Worm (Caenorhabditis elegans) whole organism, late embryonic: ENCODE results near the gene vkmt-1.

Source experiments
- C08G9.2 ChIP-seq: sonication (generic microtip); optimal IDR thresholded peaks from 2 replicates; lab custom pipeline; 2016; ENCODE audit warnings: mild to moderate bottlenecking, missing genetic modification characterization, moderate library complexity, missing compliant biosample characterization
- F13H6.1 ChIP-seq: sonication (generic microtip); optimal IDR thresholded peaks from 2 replicates; lab custom pipeline; 2016; ENCODE audit warnings: missing genetic modification characterization, missing compliant biosample characterization
- K09A11.1 ChIP-seq: sonication (generic microtip); optimal IDR thresholded peaks from 2 replicates; lab custom pipeline; 2017; ENCODE audit warnings: antibody characterized with exemption, mild to moderate bottlenecking, missing genetic modification characterization, missing compliant biosample characterization; ENCODE audit not compliant: insufficient read depth
- ahr-1 ChIP-seq: sonication (generic microtip); optimal IDR thresholded peaks from 2 replicates; lab custom pipeline; 2016; ENCODE audit warnings: missing genetic modification characterization, missing compliant biosample characterization
- ama-1 ChIP-seq: fragments of 150-350 bp; optimal IDR thresholded peaks from 2 replicates; lab custom pipeline; 2014
- ceh-19 ChIP-seq: fragments of 200-800 bp; sonication (Bioruptor generic); optimal IDR thresholded peaks from 2 replicates; lab custom pipeline; 2018; ENCODE audit warnings: mild to moderate bottlenecking, missing genetic modification characterization, missing compliant biosample characterization
- ceh-22 ChIP-seq: sonication (generic microtip); optimal IDR thresholded peaks from 2 replicates; lab custom pipeline; 2017; ENCODE audit warnings: missing biosample characterization, missing genetic modification characterization
- ceh-24 ChIP-seq: sonication (generic microtip); optimal IDR thresholded peaks from 2 replicates; lab custom pipeline; 2016; ENCODE audit warnings: mild to moderate bottlenecking, missing genetic modification characterization, missing compliant biosample characterization
- ceh-31 ChIP-seq: sonication (generic microtip); optimal IDR thresholded peaks from 2 replicates; lab custom pipeline; 2016; ENCODE audit warnings: missing genetic modification characterization, missing compliant biosample characterization
- ceh-34 ChIP-seq: sonication (generic microtip); optimal IDR thresholded peaks from 2 replicates; lab custom pipeline; 2016; ENCODE audit warnings: mild to moderate bottlenecking, missing genetic modification characterization, missing compliant biosample characterization
- ceh-45 ChIP-seq: fragments of 200-800 bp; sonication (Bioruptor generic); IDR thresholded peaks from 2 replicates; pipeline ENCODE4 v1.3.6; 2022; ENCODE audit warnings: missing genetic modification reagents, missing genetic modification characterization, missing compliant biosample characterization
- ceh-48 ChIP-seq: sonication (generic microtip); optimal IDR thresholded peaks from 2 replicates; lab custom pipeline; 2016; ENCODE audit warnings: missing genetic modification characterization, inconsistent platforms, missing compliant biosample characterization
- ceh-9 ChIP-seq: sonication (generic microtip); optimal IDR thresholded peaks from 2 replicates; lab custom pipeline; 2016; ENCODE audit warnings: mild to moderate bottlenecking, missing genetic modification characterization, inconsistent platforms, missing compliant biosample characterization
- che-1 ChIP-seq: sonication (generic microtip); optimal IDR thresholded peaks from 2 replicates; lab custom pipeline; 2016; ENCODE audit warnings: mild to moderate bottlenecking, missing genetic modification characterization, missing compliant biosample characterization
- elt-2 ChIP-seq: sonication (generic microtip); optimal IDR thresholded peaks from 2 replicates; lab custom pipeline; 2016; ENCODE audit warnings: missing genetic modification reagents, missing genetic modification characterization, missing compliant biosample characterization
- elt-4 ChIP-seq: sonication (generic microtip); optimal IDR thresholded peaks from 2 replicates; lab custom pipeline; 2016; ENCODE audit warnings: missing genetic modification characterization, missing compliant biosample characterization
- ets-4 ChIP-seq: sonication (generic microtip); optimal IDR thresholded peaks from 2 replicates; lab custom pipeline; 2016; ENCODE audit warnings: missing genetic modification characterization, missing compliant biosample characterization
- fax-1 ChIP-seq: sonication (generic microtip); optimal IDR thresholded peaks from 2 replicates; lab custom pipeline; 2016; ENCODE audit warnings: missing genotype, missing genetic modification characterization, missing compliant biosample characterization
- fkh-10 ChIP-seq: fragments of 150-350 bp; optimal IDR thresholded peaks from 2 replicates; lab custom pipeline; 2014; ENCODE audit warnings: missing biosample characterization, missing genetic modification reagents, missing genetic modification characterization
- hlh-13 ChIP-seq: fragments of 200-800 bp; sonication (Bioruptor generic); optimal IDR thresholded peaks from 2 replicates; lab custom pipeline; 2018; ENCODE audit warnings: mild to moderate bottlenecking, missing genetic modification characterization, missing compliant biosample characterization
- hlh-15 ChIP-seq: sonication (generic microtip); optimal IDR thresholded peaks from 2 replicates; lab custom pipeline; 2016; ENCODE audit warnings: missing genetic modification characterization, missing compliant biosample characterization
- hlh-6 ChIP-seq: sonication (generic microtip); optimal IDR thresholded peaks from 2 replicates; lab custom pipeline; 2016; ENCODE audit warnings: missing genotype, missing genetic modification characterization, missing compliant biosample characterization
- hlh-8 ChIP-seq: sonication (generic microtip); optimal IDR thresholded peaks from 2 replicates; lab custom pipeline; 2016; ENCODE audit warnings: missing genotype, missing genetic modification characterization, missing compliant biosample characterization
- lim-6 ChIP-seq: sonication (generic microtip); optimal IDR thresholded peaks from 2 replicates; lab custom pipeline; 2016; ENCODE audit warnings: missing genetic modification characterization, missing compliant biosample characterization
- nfya-1 ChIP-seq: sonication (generic microtip); optimal IDR thresholded peaks from 2 replicates; lab custom pipeline; 2017; ENCODE audit warnings: missing genetic modification characterization, mild to moderate bottlenecking, missing compliant biosample characterization, antibody characterized with exemption, moderate library complexity
- odd-2 ChIP-seq: sonication (generic microtip); optimal IDR thresholded peaks from 2 replicates; lab custom pipeline; 2017; ENCODE audit warnings: antibody characterized with exemption, mild to moderate bottlenecking, missing genetic modification characterization, missing compliant biosample characterization
- pag-3 ChIP-seq: sonication (generic microtip); optimal IDR thresholded peaks from 2 replicates; lab custom pipeline; 2016; ENCODE audit warnings: missing compliant biosample characterization, missing genetic modification characterization, borderline replicate concordance
- pha-4 ChIP-seq: fragments of 150-350 bp; optimal IDR thresholded peaks from 2 replicates; lab custom pipeline; 2018; ENCODE audit warnings: missing biosample characterization, missing genetic modification reagents, missing genetic modification characterization
- pros-1 ChIP-seq: fragments of 150-350 bp; optimal IDR thresholded peaks from 2 replicates; lab custom pipeline; 2014; ENCODE audit warnings: missing biosample characterization, missing genetic modification reagents, missing genetic modification characterization
- ref-2 ChIP-seq: sonication (generic microtip); optimal IDR thresholded peaks from 2 replicates; lab custom pipeline; 2016; ENCODE audit warnings: missing genetic modification characterization, missing compliant biosample characterization
- rnt-1 ChIP-seq: sonication (generic microtip); optimal IDR thresholded peaks from 2 replicates; lab custom pipeline; 2016; ENCODE audit warnings: missing genetic modification characterization, missing compliant biosample characterization
- sdc-2 ChIP-seq: sonication (generic microtip); optimal IDR thresholded peaks from 2 replicates; lab custom pipeline; 2016; ENCODE audit warnings: missing genotype, missing genetic modification characterization, missing compliant biosample characterization
- tbx-2 ChIP-seq: sonication (generic microtip); optimal IDR thresholded peaks from 2 replicates; lab custom pipeline; 2016; ENCODE audit warnings: missing genetic modification characterization, missing compliant biosample characterization
- tbx-7 ChIP-seq: sonication (generic microtip); optimal IDR thresholded peaks from 2 replicates; lab custom pipeline; 2016; ENCODE audit warnings: missing genotype, missing genetic modification characterization, missing compliant biosample characterization
- ttx-3 ChIP-seq: sonication (generic microtip); optimal IDR thresholded peaks from 2 replicates; lab custom pipeline; 2016; ENCODE audit warnings: missing genetic modification reagents, missing genetic modification characterization, missing compliant biosample characterization
- unc-3 ChIP-seq, 2 experiments: fragments of 200-800 bp in 1 of 2; sonication (Bioruptor generic) in 1 of 2; sonication (generic microtip) in 1 of 2; conservative IDR thresholded peaks in 1 of 2; optimal IDR thresholded peaks in 1 of 2; 2 replicates each; pipeline versions ENCODE4 v1.3.6 to Lab custom; 2016 to 2022; ENCODE audit warnings: missing compliant biosample characterization in 2 of 2, missing genetic modification characterization in 2 of 2, missing genetic modification reagents in 1 of 2
- unc-42 ChIP-seq: sonication (generic microtip); optimal IDR thresholded peaks from 2 replicates; lab custom pipeline; 2016; ENCODE audit warnings: missing genotype, missing genetic modification characterization, missing compliant biosample characterization
- unc-86 ChIP-seq: sonication (generic microtip); optimal IDR thresholded peaks from 2 replicates; lab custom pipeline; 2016; ENCODE audit warnings: missing genetic modification characterization, missing compliant biosample characterization
- zip-5 ChIP-seq: sonication (generic microtip); optimal IDR thresholded peaks from 2 replicates; lab custom pipeline; 2016; ENCODE audit warnings: missing genetic modification characterization, missing compliant biosample characterization
- ztf-16 ChIP-seq: sonication (generic microtip); optimal IDR thresholded peaks from 2 replicates; lab custom pipeline; 2017; ENCODE audit warnings: missing genetic modification characterization, missing compliant biosample characterization

vkmt-1 gene

ce11 chrIV:12252579-12252978 is 25.9 kb upstream of the vkmt-1 start, which contains the start of gene dnj-26:
Gene dnj-26 (minus strand): TSS chrIV:12252679.
- TF ChIP-seq ttx-3, result no peak
- no peak for TF ChIP-seq ets-4
- TF ChIP-seq pha-4 (tag; lab: Kevin White, UChicago), result no peak
- no peak for TF ChIP-seq pag-3 (tag; lab: Kevin White, UChicago)
- no peak for TF ChIP-seq hlh-15 (tag; lab: Kevin White, UChicago)
- no peak for TF ChIP-seq fkh-10 (GFP tag; lab: Kevin White, UChicago)
- TF ChIP-seq che-1 (tag; lab: Kevin White, UChicago), result no peak
- no peak for TF ChIP-seq unc-3 (GFP tag; conservative IDR thresholded peaks at IDR 0.05; lab: Robert Waterston, UW)
- TF ChIP-seq unc-3 (tag; optimal IDR thresholded peaks at IDR 0.05; lab: Kevin White, UChicago), result no peak
- TF ChIP-seq ceh-19 (GFP tag; lab: Kevin White, UChicago), result no peak
- no peak for TF ChIP-seq ztf-16 (tag; lab: Kevin White, UChicago)

- TF ChIP-seq unc-42, result peak; percentile 8
- no peak for TF ChIP-seq ceh-48
- TF ChIP-seq tbx-7, result no peak
- TF ChIP-seq ceh-24 (tag; lab: Kevin White, UChicago), result no peak
- TF ChIP-seq nfya-1 (tag; lab: Kevin White, UChicago), result no peak
- TF ChIP-seq ceh-31 (tag; lab: Kevin White, UChicago), result peak; percentile 8
- TF ChIP-seq sdc-2 (tag; lab: Kevin White, UChicago), result no peak
- peak; percentile 4 for TF ChIP-seq ceh-34 (tag; lab: Kevin White, UChicago)
- TF ChIP-seq tbx-2, result peak; percentile 40
- no peak for TF ChIP-seq F13H6.1 (tag; lab: Kevin White, UChicago)
- TF ChIP-seq pros-1 (tag; lab: Kevin White, UChicago), result no peak
- TF ChIP-seq, all 69 proteins: peak for 4
Measured at ce11 chrIV:12259161-12259870, 19.2 kb upstream of the vkmt-1 start, which contains the start of gene Y39C12A.9. Gene Y39C12A.9 (minus strand): TSS chrIV:12259211.

- TF ChIP-seq ceh-45 (GFP tag; lab: Robert Waterston, UW) (no peak), fax-1 (no peak), che-1 (tag; lab: Kevin White, UChicago) (no peak), ceh-22 (tag; lab: Kevin White, UChicago) (no peak), hlh-13 (GFP tag; lab: Kevin White, UChicago) (no peak), pha-4 (tag; lab: Kevin White, UChicago) (no peak), hlh-8 (tag; lab: Kevin White, UChicago) (no peak), odd-2 (tag; lab: Kevin White, UChicago) (no peak), ceh-9 (no peak)
Measured at ce11 chrIV:12261353-12261752, 17.2 kb upstream of the vkmt-1 start, which contains the start of gene sre-14. Gene sre-14 (minus strand): TSS chrIV:12261453.

ce11 chrIV:12265877-12266276 is 12.6 kb upstream of the vkmt-1 start:
- TF ChIP-seq unc-86 (tag; lab: Kevin White, UChicago) (no peak), C08G9.2 (no peak), tbx-7 (no peak), pha-4 (tag; lab: Kevin White, UChicago) (no peak), ceh-45 (GFP tag; lab: Robert Waterston, UW) (no peak), hlh-15 (tag; lab: Kevin White, UChicago) (no peak), hlh-6 (tag; lab: Kevin White, UChicago) (no peak), ets-4 (no peak), zip-5 (no peak), lim-6 (tag; lab: Kevin White, UChicago) (no peak), K09A11.1 (tag; lab: Kevin White, UChicago) (no peak), elt-4 (tag; lab: Kevin White, UChicago) (no peak), ahr-1 (tag; lab: Kevin White, UChicago) (no peak), ama-1 (lab: Kevin White, UChicago) (no peak), rnt-1 (tag; lab: Kevin White, UChicago) (no peak), elt-2 (no peak), ref-2 (tag; lab: Kevin White, UChicago) (no peak), unc-42 (no peak)
